Fruit fly (Drosophila melanogaster) whole organism, embryonic: ENCODE data around the gene CG34242.

Source experiments
- Atf-2 ChIP-seq: fragments of 200-800 bp; sonication (Bioruptor generic); optimal IDR thresholded peaks from 2 replicates; lab custom pipeline; 2016; ENCODE audit warnings: missing biosample characterization, missing genetic modification characterization
- Atf3 ChIP-seq: fragments of 200-800 bp; sonication (Bioruptor generic); optimal IDR thresholded peaks from 3 replicates; lab custom pipeline; 2016; ENCODE audit warnings: missing biosample characterization, missing genetic modification characterization
- BEAF-32 ChIP-seq: fragments of 200-800 bp; sonication (Bioruptor generic); optimal IDR thresholded peaks from 3 replicates; lab custom pipeline; 2017; ENCODE audit warnings: missing biosample characterization, missing genetic modification characterization, mild to moderate bottlenecking, moderate library complexity, missing genetic modification reagents
- CG10209 ChIP-seq: fragments of 200-800 bp; sonication (Bioruptor generic); optimal IDR thresholded peaks from 3 replicates; lab custom pipeline; 2017; ENCODE audit warnings: missing biosample characterization, mild to moderate bottlenecking, missing genetic modification characterization, missing genetic modification reagents
- CG10366 ChIP-seq: fragments of 200-800 bp; sonication (Bioruptor generic); IDR thresholded peaks from 2 replicates; pipeline ENCODE4 v1.3.6; 2022; ENCODE audit warnings: missing biosample characterization, missing genetic modification characterization
- CG12299 ChIP-seq: fragments of 200-800 bp; sonication (Bioruptor generic); optimal IDR thresholded peaks from 2 replicates; lab custom pipeline; 2018; ENCODE audit warnings: missing biosample characterization, mild to moderate bottlenecking, missing genetic modification characterization
- CG12769 ChIP-seq: fragments of 200-800 bp; sonication (Bioruptor generic); optimal IDR thresholded peaks from 2 replicates; lab custom pipeline; 2019; ENCODE audit warnings: missing biosample characterization, mild to moderate bottlenecking, missing genetic modification characterization, moderate library complexity
- CG13296 ChIP-seq: fragments of 200-800 bp; sonication (Bioruptor generic); optimal IDR thresholded peaks from 3 replicates; lab custom pipeline; 2018; ENCODE audit warnings: missing biosample characterization, mild to moderate bottlenecking, missing genetic modification characterization
- CG14014 ChIP-seq: fragments of 200-800 bp; sonication (Bioruptor generic); IDR thresholded peaks from 2 replicates; pipeline ENCODE4 v1.3.6; 2022; ENCODE audit warnings: missing biosample characterization, missing genetic modification characterization
- CG14965 ChIP-seq: fragments of 200-800 bp; sonication (Bioruptor generic); optimal IDR thresholded peaks from 2 replicates; lab custom pipeline; 2016; ENCODE audit warnings: missing biosample characterization, missing genetic modification characterization, borderline replicate concordance
- CG15479 ChIP-seq: fragments of 200-800 bp; sonication (Bioruptor generic); optimal IDR thresholded peaks from 3 replicates; lab custom pipeline; 2019; ENCODE audit warnings: missing biosample characterization, mild to moderate bottlenecking, missing genetic modification characterization, moderate library complexity
- CG15514 ChIP-seq: fragments of 200-800 bp; sonication (Bioruptor generic); optimal IDR thresholded peaks from 3 replicates; lab custom pipeline; 2017; ENCODE audit warnings: missing biosample characterization, missing genetic modification characterization, mild to moderate bottlenecking, moderate library complexity, missing genetic modification reagents
- CG18476 ChIP-seq: fragments of 200-800 bp; sonication (Bioruptor generic); optimal IDR thresholded peaks from 2 replicates; lab custom pipeline; 2016; ENCODE audit warnings: missing biosample characterization, mild to moderate bottlenecking, missing genetic modification characterization
- CG18599 ChIP-seq: fragments of 200-800 bp; sonication (Bioruptor generic); optimal IDR thresholded peaks from 3 replicates; lab custom pipeline; 2017; ENCODE audit warnings: missing biosample characterization, missing genetic modification characterization, mild to moderate bottlenecking, moderate library complexity, missing genetic modification reagents
- CG31365 ChIP-seq: fragments of 200-800 bp; sonication (Bioruptor generic); optimal IDR thresholded peaks from 2 replicates; lab custom pipeline; 2018; ENCODE audit warnings: missing biosample characterization, mild to moderate bottlenecking, missing genetic modification characterization
- CG32767 ChIP-seq: fragments of 200-800 bp; sonication (Bioruptor generic); IDR thresholded peaks from 2 replicates; pipeline ENCODE4 v1.3.6; 2022; ENCODE audit warnings: missing biosample characterization, missing genetic modification characterization
- CG33213 ChIP-seq: fragments of 200-800 bp; sonication (Bioruptor generic); optimal IDR thresholded peaks from 3 replicates; lab custom pipeline; 2016; ENCODE audit warnings: missing biosample characterization, missing genetic modification characterization
- CG3847 ChIP-seq: fragments of 200-800 bp; sonication (Bioruptor generic); IDR thresholded peaks from 2 replicates; pipeline ENCODE4 v1.3.6; 2022; ENCODE audit warnings: missing biosample characterization, missing genetic modification characterization
- CG4617 ChIP-seq: fragments of 200-800 bp; sonication (Bioruptor generic); optimal IDR thresholded peaks from 3 replicates; lab custom pipeline; 2016; ENCODE audit warnings: missing biosample characterization, missing genetic modification characterization, borderline replicate concordance
- CG6654 ChIP-seq: fragments of 200-800 bp; sonication (Bioruptor generic); optimal IDR thresholded peaks from 2 replicates; lab custom pipeline; 2017; ENCODE audit warnings: missing biosample characterization, mild to moderate bottlenecking, missing genetic modification characterization
- CG8765 ChIP-seq: fragments of 200-800 bp; sonication (Bioruptor generic); IDR thresholded peaks from 2 replicates; pipeline ENCODE4 v1.3.6; 2022; ENCODE audit warnings: missing biosample characterization, missing genetic modification characterization
- CG9727 ChIP-seq: fragments of 200-800 bp; sonication (Bioruptor generic); optimal IDR thresholded peaks from 3 replicates; lab custom pipeline; 2017; ENCODE audit warnings: missing biosample characterization, mild to moderate bottlenecking, missing genetic modification characterization
- CrebB ChIP-seq: fragments of 200-800 bp; sonication (Bioruptor generic); optimal IDR thresholded peaks from 3 replicates; lab custom pipeline; 2018; ENCODE audit warnings: missing biosample characterization, mild to moderate bottlenecking, missing genetic modification characterization
- Dad ChIP-seq: fragments of 200-800 bp; sonication (Bioruptor generic); optimal IDR thresholded peaks from 3 replicates; lab custom pipeline; 2016; ENCODE audit warnings: missing biosample characterization, missing genetic modification characterization
- Dip3 ChIP-seq: fragments of 200-800 bp; sonication (Bioruptor generic); optimal IDR thresholded peaks from 3 replicates; lab custom pipeline; 2016; ENCODE audit warnings: missing biosample characterization, missing genetic modification characterization
- Dref ChIP-seq: fragments of 200-800 bp; sonication (Bioruptor generic); IDR thresholded peaks from 2 replicates; pipeline ENCODE4 v1.3.6; 2022; ENCODE audit warnings: missing biosample characterization, missing genetic modification characterization
- Fer1 ChIP-seq: fragments of 200-800 bp; sonication (Bioruptor generic); optimal IDR thresholded peaks from 2 replicates; lab custom pipeline; 2017; ENCODE audit warnings: missing biosample characterization, mild to moderate bottlenecking, missing genetic modification characterization
- Gug ChIP-seq: fragments of 200-800 bp; sonication (Bioruptor generic); IDR thresholded peaks from 4 replicates; pipeline ENCODE4 v1.3.6; 2022; ENCODE audit warnings: missing biosample characterization, missing genetic modification characterization
- H2.0 ChIP-seq: fragments of 200-800 bp; sonication (Bioruptor generic); IDR thresholded peaks from 2 replicates; pipeline ENCODE4 v1.3.6; 2022; ENCODE audit warnings: missing biosample characterization, missing genetic modification characterization
- HmgD ChIP-seq: fragments of 200-800 bp; sonication (Bioruptor generic); optimal IDR thresholded peaks from 3 replicates; lab custom pipeline; 2016; ENCODE audit warnings: missing biosample characterization, missing genetic modification characterization
- Lpt ChIP-seq: fragments of >200 bp; optimal IDR thresholded peaks from 2 replicates; lab custom pipeline; 2018; ENCODE audit warnings: missing biosample characterization, missing genetic modification characterization
- Rx ChIP-seq: fragments of 200-800 bp; sonication (Bioruptor generic); IDR thresholded peaks from 2 replicates; pipeline ENCODE4 v1.3.6; 2022; ENCODE audit warnings: missing biosample characterization, missing genetic modification characterization
- Scr ChIP-seq: fragments of 200-800 bp; sonication (Bioruptor generic); IDR thresholded peaks from 2 replicates; pipeline ENCODE4 v1.3.6; 2022; ENCODE audit warnings: missing biosample characterization, missing genetic modification characterization; ENCODE audit not compliant: partially characterized antibody
- Spps ChIP-seq: fragments of 200-800 bp; sonication (Bioruptor generic); optimal IDR thresholded peaks from 2 replicates; lab custom pipeline; 2018; ENCODE audit warnings: missing biosample characterization, mild to moderate bottlenecking, missing genetic modification characterization
- Usf ChIP-seq: fragments of 200-800 bp; sonication (Bioruptor generic); optimal IDR thresholded peaks from 2 replicates; lab custom pipeline; 2017; ENCODE audit warnings: missing genotype, missing biosample characterization, missing genetic modification characterization
- Xbp1 ChIP-seq: fragments of 200-800 bp; sonication (Bioruptor generic); optimal IDR thresholded peaks from 3 replicates; lab custom pipeline; 2016; ENCODE audit warnings: missing biosample characterization, mild to moderate bottlenecking, missing genetic modification characterization
- ato ChIP-seq: fragments of 200-800 bp; sonication (Bioruptor generic); IDR thresholded peaks from 2 replicates; pipeline ENCODE4 v1.3.6; 2022; ENCODE audit warnings: missing biosample characterization, missing genetic modification characterization; ENCODE audit not compliant: partially characterized antibody
- btn ChIP-seq: fragments of 200-800 bp; sonication (Bioruptor generic); optimal IDR thresholded peaks from 2 replicates; lab custom pipeline; 2016; ENCODE audit warnings: missing biosample characterization, missing genetic modification characterization
- dan ChIP-seq: fragments of 200-800 bp; sonication (Bioruptor generic); IDR thresholded peaks from 2 replicates; pipeline ENCODE4 v1.3.6; 2022; ENCODE audit warnings: missing biosample characterization, missing genetic modification characterization
- eyg ChIP-seq: fragments of 200-800 bp; sonication (Bioruptor generic); optimal IDR thresholded peaks from 3 replicates; lab custom pipeline; 2016; ENCODE audit warnings: missing biosample characterization, missing genetic modification characterization
- gro ChIP-seq: fragments of 200-800 bp; sonication (Bioruptor generic); optimal IDR thresholded peaks from 2 replicates; lab custom pipeline; 2016; ENCODE audit warnings: missing biosample characterization, missing genetic modification characterization
- gsb-n ChIP-seq: fragments of 200-800 bp; sonication (Bioruptor generic); optimal IDR thresholded peaks from 3 replicates; lab custom pipeline; 2018; ENCODE audit warnings: missing biosample characterization, mild to moderate bottlenecking, missing genetic modification characterization
- ham ChIP-seq: fragments of 200-800 bp; sonication (Bioruptor generic); IDR thresholded peaks from 2 replicates; pipeline ENCODE4 v1.3.6; 2022; ENCODE audit warnings: missing biosample characterization, missing genetic modification characterization
- hth ChIP-seq: fragments of >200 bp; optimal IDR thresholded peaks from 2 replicates; lab custom pipeline; 2017; ENCODE audit warnings: inconsistent platforms
- ind ChIP-seq: fragments of 200-800 bp; sonication (Bioruptor generic); optimal IDR thresholded peaks from 3 replicates; lab custom pipeline; 2016; ENCODE audit warnings: missing biosample characterization, missing genetic modification characterization
- p53 ChIP-seq: fragments of 200-800 bp; sonication (Bioruptor generic); optimal IDR thresholded peaks from 2 replicates; lab custom pipeline; 2016; ENCODE audit warnings: missing biosample characterization, missing genetic modification characterization
- sqz ChIP-seq: fragments of 200-800 bp; sonication (Bioruptor generic); optimal IDR thresholded peaks from 3 replicates; lab custom pipeline; 2018; ENCODE audit warnings: missing biosample characterization, mild to moderate bottlenecking, missing genetic modification characterization
- tap ChIP-seq: fragments of 200-800 bp; optimal IDR thresholded peaks from 3 replicates; lab custom pipeline; 2019; ENCODE audit warnings: missing biosample characterization, mild to moderate bottlenecking, missing genetic modification characterization, moderate library complexity
- tna ChIP-seq: fragments of 200-800 bp; sonication (Bioruptor generic); IDR thresholded peaks from 2 replicates; pipeline ENCODE4 v1.3.6; 2022; ENCODE audit warnings: missing biosample characterization, missing genetic modification characterization; ENCODE audit not compliant: partially characterized antibody
- tx ChIP-seq: fragments of 200-800 bp; sonication (Bioruptor generic); optimal IDR thresholded peaks from 2 replicates; lab custom pipeline; 2016; ENCODE audit warnings: missing biosample characterization, missing genetic modification characterization
- unc-4 ChIP-seq: fragments of 200-800 bp; sonication (Bioruptor generic); IDR thresholded peaks from 2 replicates; pipeline ENCODE4 v1.3.6; 2022; ENCODE audit warnings: missing biosample characterization, missing genetic modification characterization; ENCODE audit not compliant: partially characterized antibody

The CG34242 gene

DNA sequence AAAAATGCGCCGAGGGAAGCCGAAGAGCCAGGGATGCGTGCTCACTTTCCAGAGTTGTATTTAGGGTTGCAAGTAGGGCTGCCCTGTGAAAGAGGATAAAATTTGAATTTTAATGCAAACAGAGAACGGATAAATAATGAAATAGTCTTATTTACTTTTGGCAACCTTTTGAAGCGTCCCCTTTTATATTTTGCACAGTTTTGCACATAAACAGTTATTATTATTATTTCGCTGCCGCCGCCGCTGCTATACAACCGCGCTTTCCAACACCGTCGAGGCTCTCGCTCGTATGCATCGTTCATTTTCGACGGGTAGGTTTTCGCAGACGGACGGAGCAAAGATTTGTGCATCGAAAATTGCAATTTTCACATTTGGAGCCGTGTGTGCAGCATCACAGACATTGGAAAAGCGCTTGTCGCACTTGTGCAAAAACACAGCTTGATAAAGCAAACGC is 19.0 kb upstream of the CG34242 start, which contains the start of the genes sti and tral:
TSS of gene sti (minus strand) at position 54 of the 454 bp plus-strand sequence.
TSS of gene tral (plus strand) at position 298 of the 454 bp plus-strand sequence.
- TF ChIP-seq CG9727 (GFP tag; lab: Kevin White, UChicago) (peak; percentile 88), H2.0 (GFP tag; lab: Robert Waterston, UW) (peak; percentile 69), HmgD (peak; percentile 93), CG32767 (GFP tag; lab: Robert Waterston, UW) (peak; percentile 67; the same call in 1 of the 2 replicates), Atf3 (GFP tag; lab: Kevin White, UChicago) (peak; percentile 90), CG12299 (tag; lab: Kevin White, UChicago) (peak; percentile 68), ham (GFP tag; lab: Robert Waterston, UW) (peak; percentile 52; the same call in 1 of the 2 replicates), Gug (GFP tag; lab: Robert Waterston, UW) (peak; percentile 91), BEAF-32 (GFP tag; lab: Kevin White, UChicago) (peak; percentile 58), Dip3 (GFP tag; lab: Kevin White, UChicago) (peak; percentile 95), p53 (GFP tag; lab: Kevin White, UChicago) (peak; percentile 88), hth (lab: Kevin White, UChicago) (no peak), Scr (GFP tag; lab: Robert Waterston, UW) (peak; percentile 53), Lpt (no peak), tx (peak; percentile 95), CG13296 (peak; percentile 72), unc-4 (peak; percentile 21; the same call in 1 of the 2 replicates), CG10366 (GFP tag; lab: Robert Waterston, UW) (peak; percentile 83), CG10209 (GFP tag; lab: Kevin White, UChicago) (peak; percentile 84), Rx (GFP tag; lab: Robert Waterston, UW) (peak; percentile 79), CG18476 (GFP tag; lab: Kevin White, UChicago) (peak; percentile 88), gro (GFP tag; lab: Kevin White, UChicago) (peak; percentile 95), gsb-n (tag; lab: Kevin White, UChicago) (no peak), dan (GFP tag; lab: Robert Waterston, UW) (no peak), Spps (peak; percentile 70), CG14014 (peak; percentile 87), eyg (GFP tag; lab: Kevin White, UChicago) (peak; percentile 87), ato (no peak), ind (GFP tag; lab: Kevin White, UChicago) (peak; percentile 91), CG18599 (peak; percentile 93), CG15479 (peak; percentile 43), CG33213 (GFP tag; lab: Kevin White, UChicago) (peak; percentile 89), CrebB (tag; lab: Kevin White, UChicago) (peak; percentile 75), CG4617 (GFP tag; lab: Kevin White, UChicago) (peak; percentile 92), Usf (GFP tag; lab: Kevin White, UChicago) (peak; percentile 55), btn (GFP tag; lab: Kevin White, UChicago) (peak; percentile 74), Xbp1 (GFP tag; lab: Kevin White, UChicago) (peak; percentile 94), CG12769 (tag; lab: Kevin White, UChicago) (peak; percentile 87), CG8765 (GFP tag; lab: Robert Waterston, UW) (peak; percentile 74), tap (tag; lab: Kevin White, UChicago) (no peak), Dad (GFP tag; lab: Kevin White, UChicago) (peak; percentile 91), tna (GFP tag; lab: Robert Waterston, UW) (no peak), CG15514 (GFP tag; lab: Kevin White, UChicago) (peak; percentile 93), Fer1 (peak; percentile 92), Atf-2 (GFP tag; lab: Kevin White, UChicago) (peak; percentile 87), CG31365 (tag; lab: Kevin White, UChicago) (peak; percentile 58), CG3847 (GFP tag; lab: Robert Waterston, UW) (peak; percentile 91), Dref (peak; percentile 53), CG6654 (GFP tag; lab: Kevin White, UChicago) (peak; percentile 52), sqz (GFP tag; lab: Kevin White, UChicago) (peak; percentile 79), CG14965 (GFP tag; lab: Kevin White, UChicago) (peak; percentile 31)
